Worm (Caenorhabditis elegans): ENCODE results near the gene C07G1.6.

Gene C07G1.6

ce11 chrIV:8247341-8247740, 37.1 kb upstream of the C07G1.6 start:
- no peak for TF ChIP-seq snpc-1.2 (GFP tag; IDR thresholded peaks at IDR 0.05)
- TF ChIP-seq mes-2 (tag; optimal IDR thresholded peaks at IDR 0.05; ENCODE audit: poor library complexity, severe bottlenecking) = no peak
- peak; percentile 31 for TF ChIP-seq aha-1 (tag)
- TF ChIP-seq ceh-20 (GFP tag; IDR thresholded peaks at IDR 0.05) = no peak

ce11 chrIV:8244112-8244511, 33.9 kb upstream of the C07G1.6 start, which contains the start of gene T09A12.1:
TSS of gene T09A12.1 (plus strand) at chrIV:8244412.
- no peak for TF ChIP-seq snpc-4 (tag; optimal IDR thresholded peaks at IDR 0.05)
- no peak for TF ChIP-seq skn-1 (tag; optimal IDR thresholded peaks at IDR 0.05)

ce11 chrIV:8243599-8243998, 33.4 kb upstream of the C07G1.6 start, which contains the start of gene T09A12.8:
TSS of gene T09A12.8 (minus strand) at chrIV:8243699.
- TF ChIP-seq zip-2 (tag; optimal IDR thresholded peaks at IDR 0.05) (no peak), mep-1 (tag; optimal IDR thresholded peaks at IDR 0.05) (no peak), mxl-2 (GFP tag; conservative IDR thresholded peaks at IDR 0.05) (no peak), lin-38 (GFP tag; IDR thresholded peaks at IDR 0.05) (no peak), dmd-6 (GFP tag; IDR thresholded peaks at IDR 0.05) (no peak), ctbp-1 (GFP tag; IDR thresholded peaks at IDR 0.05) (no peak), F37D6.2 (tag; optimal IDR thresholded peaks at IDR 0.05) (no peak), daf-19 (GFP tag; conservative IDR thresholded peaks at IDR 0.05) (no peak), gei-8 (GFP tag; optimal IDR thresholded peaks at IDR 0.05) (no peak), nhr-25 (tag; optimal IDR thresholded peaks at IDR 0.05; ENCODE audit: borderline replicate concordance, insufficient read depth) (no peak), ZK337.2 (GFP tag; IDR thresholded peaks at IDR 0.05) (no peak), T26A8.4 (GFP tag; IDR thresholded peaks at IDR 0.05) (no peak), nhr-237 (tag; optimal IDR thresholded peaks at IDR 0.05) (no peak), ceh-44 (GFP tag; IDR thresholded peaks at IDR 0.05) (no peak), ceh-82 (tag; optimal IDR thresholded peaks at IDR 0.05) (no peak), mes-2 (tag; optimal IDR thresholded peaks at IDR 0.05; ENCODE audit: poor library complexity, severe bottlenecking) (no peak)

ce11 chrIV:8243170-8243569, 33.0 kb upstream of the C07G1.6 start:
- TF ChIP-seq ces-1 (GFP tag; optimal IDR thresholded peaks at IDR 0.05) = no peak
- no peak for TF ChIP-seq F37D6.2 (tag; optimal IDR thresholded peaks at IDR 0.05)
- TF ChIP-seq mxl-2 (GFP tag; conservative IDR thresholded peaks at IDR 0.05) = no peak
- TF ChIP-seq snpc-4 (tag; optimal IDR thresholded peaks at IDR 0.05) = no peak
- TF ChIP-seq php-3 (GFP tag; IDR thresholded peaks at IDR 0.05) = no peak
- no peak for TF ChIP-seq lin-29 (GFP tag; IDR thresholded peaks at IDR 0.05)
- no peak for TF ChIP-seq nhr-77 (tag; optimal IDR thresholded peaks at IDR 0.05)

- TF ChIP-seq mep-1 (tag; optimal IDR thresholded peaks at IDR 0.05) (no peak), nhr-28 (tag; optimal IDR thresholded peaks at IDR 0.05) (peak; percentile 22), madf-5 (GFP tag; IDR thresholded peaks at IDR 0.05) (no peak), mdl-1 (tag; optimal IDR thresholded peaks at IDR 0.05) (peak in 1 of 2 experiments; percentile 33), nhr-48 (tag; optimal IDR thresholded peaks at IDR 0.05) (peak; percentile 44), egl-43 (GFP tag; IDR thresholded peaks at IDR 0.05) (no peak), dmd-8 (GFP tag; IDR thresholded peaks at IDR 0.05) (no peak), hlh-11 (tag; optimal IDR thresholded peaks at IDR 0.05) (peak; percentile 45), mdt-29 (GFP tag; IDR thresholded peaks at IDR 0.05) (no peak), mxl-3 (GFP tag; optimal IDR thresholded peaks at IDR 0.05) (peak; percentile 40), vab-7 (GFP tag; IDR thresholded peaks at IDR 0.05) (no peak), lim-7 (GFP tag; IDR thresholded peaks at IDR 0.05) (0 out of 2 replicates have a peak, but pooled peaks have one; percentile 8), dmd-6 (GFP tag; IDR thresholded peaks at IDR 0.05) (0 out of 2 replicates have a peak, but pooled peaks have one; percentile 6)
Measured at ce11 chrIV:8241312-8241833, 31.2 kb upstream of the C07G1.6 start.

Measured in whole organism, L4 larva.